Fruit fly (Drosophila melanogaster) S2 (cell line): Measurements from ENCODE around the gene Sgs3.

Experiments
- CG8478 ChIP-seq: fragments of >200 bp; optimal IDR thresholded peaks from 2 replicates; lab custom pipeline; 2018
- CTCF ChIP-seq, 2 experiments: fragments of >200 bp; optimal IDR thresholded peaks; 2 replicates each; lab custom pipeline; 2018

The Sgs3 gene

DNA sequence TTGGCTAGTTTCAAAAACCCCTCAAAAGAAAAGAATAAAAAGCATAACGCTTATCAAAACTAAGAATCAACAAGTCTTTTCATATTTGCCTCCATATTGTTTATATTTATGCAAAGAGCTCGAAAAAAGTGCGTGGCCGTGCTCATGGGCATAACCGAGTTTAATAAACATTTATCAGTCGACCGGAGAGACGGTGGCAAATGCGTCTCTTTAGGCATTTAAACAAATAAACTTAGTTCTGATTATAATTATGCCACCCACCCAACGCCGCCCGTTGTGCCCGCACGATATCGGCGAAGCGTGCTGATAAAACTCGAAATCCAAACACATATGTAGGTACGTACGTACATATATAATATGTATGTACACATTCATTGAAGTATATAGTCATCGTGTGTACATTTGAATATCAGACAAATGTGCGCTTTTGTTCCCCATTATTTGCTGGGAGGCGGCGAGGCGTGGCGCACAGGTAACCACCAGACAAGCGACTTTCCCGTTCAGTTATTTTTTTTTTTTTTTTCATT lies 16.4 kb downstream of the Sgs3 start:
- no peak for TF ChIP-seq CG8478 (lab: Kevin White, UChicago)
- no peak for TF ChIP-seq CTCF (optimal IDR thresholded peaks at IDR 0.05; lab: Kevin White, UChicago)

DNA sequence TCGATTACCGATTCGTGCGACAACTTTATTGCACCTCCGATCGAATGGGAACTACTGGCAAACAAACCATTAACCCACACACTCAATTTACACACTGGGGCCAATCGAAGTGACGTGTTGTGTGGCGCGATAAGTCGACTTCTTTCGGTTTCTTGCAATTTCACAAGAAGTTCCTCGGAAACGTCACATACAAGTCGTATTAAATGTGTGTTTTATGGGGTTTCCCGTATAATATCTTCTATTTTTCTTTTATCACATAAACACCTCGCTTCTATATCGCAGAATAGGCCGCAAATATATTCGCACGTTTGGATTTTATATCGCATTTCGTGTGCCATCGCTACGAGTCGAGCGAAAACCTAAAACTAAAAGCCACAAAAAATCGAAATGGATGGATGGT lies 17.7 kb downstream of the Sgs3 start:
- TF ChIP-seq CTCF (optimal IDR thresholded peaks at IDR 0.05; lab: Kevin White, UChicago), result no peak
- no peak for TF ChIP-seq CG8478 (lab: Kevin White, UChicago)

DNA sequence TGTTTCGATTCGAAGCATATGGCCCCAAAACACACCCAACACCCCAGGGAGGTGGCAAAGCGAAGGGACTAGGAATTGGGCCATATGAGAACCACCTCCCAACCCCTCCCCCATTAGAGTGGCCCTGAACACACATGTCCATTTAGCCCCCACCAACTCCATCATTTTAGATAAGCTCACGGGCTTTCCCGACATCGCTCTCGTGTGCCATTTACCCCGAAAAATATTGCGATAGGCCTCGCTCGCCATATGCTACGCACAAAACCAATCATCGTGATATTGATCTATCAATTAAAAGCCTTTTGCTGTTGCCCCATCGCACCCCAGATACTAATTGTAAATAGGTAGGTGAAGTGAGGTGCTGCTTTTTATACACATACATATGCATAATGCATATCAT lies 18.3 kb downstream of the Sgs3 start:
- TF ChIP-seq CG8478 (lab: Kevin White, UChicago) (no peak), CTCF (optimal IDR thresholded peaks at IDR 0.05; lab: Kevin White, UChicago) (no peak)

DNA sequence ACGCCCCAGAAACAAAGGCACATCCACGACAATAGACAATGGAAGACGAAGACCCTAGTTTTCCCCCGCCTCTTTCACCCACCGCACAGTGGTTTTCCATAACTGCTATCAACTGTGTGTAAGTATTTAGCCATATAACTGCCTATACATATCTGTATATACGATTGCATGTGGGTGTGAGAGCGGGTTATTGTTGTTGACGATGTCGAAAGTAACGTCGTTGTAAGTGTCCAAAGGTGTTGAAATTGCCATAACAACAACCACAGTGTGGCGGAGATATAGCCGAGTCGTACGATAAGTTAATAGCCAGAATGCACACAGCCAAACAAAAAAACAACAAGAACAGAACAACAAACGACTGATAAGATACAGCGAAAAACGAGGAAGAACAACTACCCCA lies 19.3 kb downstream of the Sgs3 start:
- TF ChIP-seq CG8478 (lab: Kevin White, UChicago) (no peak), CTCF (optimal IDR thresholded peaks at IDR 0.05; lab: Kevin White, UChicago) (no peak)

DNA sequence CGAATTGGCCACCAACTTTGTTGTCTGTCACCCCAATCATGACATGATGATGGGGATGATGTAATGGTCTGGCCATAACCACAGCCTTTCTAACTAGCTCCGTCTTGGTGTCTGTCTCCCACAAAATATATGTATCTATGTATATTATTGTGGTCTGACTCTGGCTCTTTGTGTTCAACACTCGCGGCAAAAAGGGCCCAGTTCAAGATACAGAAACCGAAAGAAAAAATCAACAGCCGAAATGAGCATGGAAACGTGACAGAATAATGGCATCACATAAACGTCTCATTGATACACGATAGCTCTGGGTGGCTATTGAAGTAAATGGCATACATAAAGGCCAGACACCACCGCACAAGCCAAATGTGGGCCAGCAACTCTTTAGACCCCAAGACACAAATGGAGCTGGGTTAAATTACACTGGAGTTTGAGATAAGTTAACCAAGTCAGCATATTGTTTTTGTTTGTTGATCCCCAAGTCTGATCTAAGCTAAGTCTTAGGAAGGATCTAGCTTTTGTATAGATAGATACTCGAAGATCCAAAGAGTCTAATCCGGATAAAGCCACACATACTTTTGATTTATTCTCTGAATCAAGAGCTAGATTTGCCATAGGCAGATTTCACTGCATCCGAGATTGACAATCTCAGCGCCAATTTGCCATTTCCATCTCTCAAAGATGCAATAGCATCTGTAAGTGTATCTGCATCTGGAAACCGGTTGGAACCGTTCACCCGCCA lies 20.1 kb downstream of the Sgs3 start:
- TF ChIP-seq CG8478 (lab: Kevin White, UChicago) (no peak), CTCF (optimal IDR thresholded peaks at IDR 0.05; lab: Kevin White, UChicago) (no peak)

DNA sequence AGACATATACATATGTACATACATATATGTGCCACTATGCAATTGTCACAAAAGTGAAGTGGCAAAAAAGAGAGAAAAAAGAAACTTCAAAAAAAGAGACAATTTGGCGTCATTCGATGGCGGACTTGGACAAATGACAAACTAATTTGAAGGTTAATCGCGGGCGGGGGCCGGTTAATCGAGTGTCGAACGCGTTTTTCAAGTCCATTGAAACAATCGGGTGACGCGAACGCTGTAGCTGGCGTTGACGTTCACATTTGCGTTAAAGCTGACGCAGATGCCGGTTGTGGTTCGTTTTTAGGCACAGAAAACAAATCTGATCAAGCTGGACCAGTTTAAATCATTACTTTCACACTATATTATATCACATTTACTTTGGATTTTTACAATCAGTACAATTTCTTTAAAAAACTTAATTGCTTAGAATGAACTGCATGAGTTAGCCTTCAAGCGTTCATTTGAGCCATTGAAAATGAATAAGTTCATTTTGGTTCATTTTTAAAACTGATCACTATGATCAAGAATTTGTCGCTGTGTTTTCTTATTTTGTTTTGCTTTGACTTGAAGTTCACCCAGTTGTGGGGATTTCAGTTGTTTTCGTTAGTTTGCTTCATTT lies 21.8 kb downstream of the Sgs3 start:
- TF ChIP-seq CG8478 (lab: Kevin White, UChicago) (no peak), CTCF (optimal IDR thresholded peaks at IDR 0.05; lab: Kevin White, UChicago) (no peak)

DNA sequence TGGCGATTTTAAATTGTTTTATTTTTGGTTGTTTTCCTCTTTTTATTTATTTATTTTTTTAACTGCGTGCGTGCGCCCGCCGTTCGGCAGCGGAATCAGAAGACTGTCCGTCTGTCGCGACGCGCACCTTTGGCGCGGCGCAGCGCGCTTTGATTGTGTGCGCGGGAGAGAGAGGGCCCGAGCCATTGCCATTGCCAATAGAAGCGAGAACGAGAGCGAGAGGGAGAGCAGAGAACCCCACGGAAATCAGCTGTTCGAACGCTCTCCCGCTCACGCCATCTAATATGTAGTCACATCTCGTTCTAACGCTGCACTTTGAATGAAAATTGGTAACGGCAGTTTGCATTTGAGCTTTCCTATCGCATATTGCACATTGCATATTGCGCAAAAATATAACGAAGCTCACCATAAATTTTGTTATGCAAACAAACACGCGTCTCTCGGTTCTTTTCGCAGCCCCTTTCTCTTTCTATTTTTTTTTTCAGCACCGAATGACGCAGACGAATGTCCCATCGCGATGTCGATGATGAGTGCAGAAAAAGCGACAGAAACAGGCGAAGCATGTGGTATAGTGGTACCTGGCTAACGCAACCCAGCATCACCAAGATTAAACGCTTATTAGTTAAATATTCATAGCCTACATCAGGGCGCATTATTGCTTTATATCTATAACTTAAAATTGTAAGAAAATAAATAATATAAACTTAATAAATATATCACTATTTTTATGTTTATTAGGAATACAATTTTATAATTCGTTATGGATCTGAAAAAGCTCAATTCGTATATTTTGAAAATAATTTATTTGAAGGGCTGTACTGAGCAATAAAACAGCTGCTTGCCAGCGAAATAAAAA lies 22.6 kb downstream of the Sgs3 start:
- TF ChIP-seq CTCF (optimal IDR thresholded peaks at IDR 0.05; lab: Kevin White, UChicago), result no peak
- TF ChIP-seq CG8478 (lab: Kevin White, UChicago), result no peak

DNA sequence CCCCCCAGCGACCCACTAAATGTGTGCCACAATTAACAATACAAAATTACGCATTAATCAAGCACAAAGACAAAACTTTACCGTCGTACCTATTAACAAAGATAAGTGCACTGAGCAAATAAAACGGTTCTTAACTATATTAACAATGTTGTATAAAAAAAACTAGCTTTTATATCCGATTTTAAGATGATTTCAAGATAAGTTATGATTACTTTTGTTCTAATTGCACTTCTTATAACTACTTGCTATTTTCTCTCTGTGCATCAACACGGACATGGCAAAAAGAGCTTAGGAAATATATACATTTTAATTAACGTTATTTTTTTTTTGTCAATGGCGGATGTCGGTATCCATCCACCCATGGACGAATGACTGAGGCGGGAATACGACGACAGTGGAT lies 24.1 kb downstream of the Sgs3 start:
- TF ChIP-seq CG8478 (lab: Kevin White, UChicago), result no peak

DNA sequence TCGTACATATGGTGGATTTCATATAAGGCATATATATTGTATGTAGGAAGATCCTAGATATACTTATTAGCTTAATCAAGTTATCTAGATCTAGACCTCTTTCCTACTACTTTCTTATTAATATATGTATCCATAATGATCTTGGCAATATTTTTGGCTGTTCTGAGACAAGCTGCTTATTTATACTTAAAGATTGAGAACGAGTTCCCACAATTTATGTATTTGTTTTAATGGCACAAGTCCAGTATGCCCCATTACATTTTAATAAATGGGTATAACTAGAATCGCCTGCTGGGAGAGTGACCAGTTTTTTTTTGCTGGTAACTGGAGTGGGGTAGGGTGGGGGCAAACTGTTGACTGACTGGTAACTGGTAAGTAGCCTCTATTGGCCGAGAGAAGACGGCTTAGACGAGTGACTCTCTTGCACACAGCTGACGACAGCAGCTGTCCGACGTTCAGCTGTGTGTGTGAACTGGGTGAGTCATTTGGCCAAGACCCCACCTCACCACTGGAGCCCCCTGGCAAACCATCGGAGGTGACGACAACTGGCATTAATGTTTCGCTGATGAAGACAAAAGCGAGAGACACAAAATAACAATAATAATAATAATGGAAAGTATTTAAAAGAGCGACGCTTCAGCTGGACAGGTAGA lies 24.9 kb downstream of the Sgs3 start:
- no peak for TF ChIP-seq CTCF (optimal IDR thresholded peaks at IDR 0.05; lab: Kevin White, UChicago)
- TF ChIP-seq CG8478 (lab: Kevin White, UChicago), result no peak

DNA sequence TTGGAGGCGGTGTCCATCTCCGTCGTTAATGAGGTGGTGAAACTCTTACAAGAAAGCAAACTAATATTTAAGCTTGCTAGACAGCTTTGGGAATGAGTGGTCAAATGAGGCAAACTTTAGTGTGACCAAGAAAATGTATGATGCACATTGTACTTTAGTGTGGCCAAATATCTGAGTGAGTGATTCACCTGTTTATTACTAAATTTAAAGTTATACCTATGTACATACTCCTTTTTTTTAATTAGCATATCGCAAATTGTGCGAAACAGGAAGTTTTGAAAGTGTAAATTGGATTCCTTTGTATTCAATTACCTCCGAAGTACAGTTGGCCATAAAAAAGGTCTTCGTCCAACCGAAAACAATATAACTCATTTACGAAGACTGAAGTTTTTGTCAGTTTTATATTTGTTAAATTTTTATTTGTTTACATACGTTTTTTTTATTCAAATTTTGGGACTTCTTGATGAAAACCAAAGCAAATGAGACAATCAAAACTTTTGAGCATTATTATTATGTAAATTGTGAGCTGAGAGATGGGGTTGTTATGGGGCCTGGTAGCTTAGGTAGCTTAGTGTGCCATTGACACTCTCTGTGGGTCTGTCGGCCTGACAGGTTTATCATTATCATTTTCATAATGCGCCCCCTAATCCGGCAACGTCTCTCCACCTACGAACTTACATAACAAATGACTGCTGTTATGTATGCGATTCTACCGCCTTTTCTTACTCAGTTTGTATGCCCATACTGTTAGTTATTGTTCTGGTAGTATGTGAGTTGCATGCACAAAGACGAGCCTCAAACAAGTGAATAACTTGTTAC lies 27.7 kb downstream of the Sgs3 start:
- TF ChIP-seq CG8478 (lab: Kevin White, UChicago), result no peak
- TF ChIP-seq CTCF (optimal IDR thresholded peaks at IDR 0.05; lab: Kevin White, UChicago), result no peak

DNA sequence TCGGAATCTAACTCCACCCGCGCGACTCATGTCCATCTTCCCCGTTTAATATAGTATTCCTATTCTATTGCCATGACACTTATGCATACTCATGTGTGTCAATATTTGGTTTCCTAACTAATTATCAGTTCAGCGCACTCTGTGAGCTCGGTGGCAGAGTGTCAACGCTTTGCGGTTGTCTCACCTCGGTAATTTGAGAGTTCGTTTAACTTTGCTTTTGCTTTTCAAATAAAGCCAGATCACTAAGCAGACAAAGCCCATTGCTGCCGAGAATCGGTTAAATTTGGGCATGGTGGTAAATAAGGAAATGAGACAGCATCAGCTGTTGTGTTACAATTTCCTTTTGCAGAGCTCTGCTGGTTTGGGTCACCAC lies 28.3 kb downstream of the Sgs3 start:
- TF ChIP-seq CG8478 (lab: Kevin White, UChicago) (no peak), CTCF (optimal IDR thresholded peaks at IDR 0.05; lab: Kevin White, UChicago) (no peak)

DNA sequence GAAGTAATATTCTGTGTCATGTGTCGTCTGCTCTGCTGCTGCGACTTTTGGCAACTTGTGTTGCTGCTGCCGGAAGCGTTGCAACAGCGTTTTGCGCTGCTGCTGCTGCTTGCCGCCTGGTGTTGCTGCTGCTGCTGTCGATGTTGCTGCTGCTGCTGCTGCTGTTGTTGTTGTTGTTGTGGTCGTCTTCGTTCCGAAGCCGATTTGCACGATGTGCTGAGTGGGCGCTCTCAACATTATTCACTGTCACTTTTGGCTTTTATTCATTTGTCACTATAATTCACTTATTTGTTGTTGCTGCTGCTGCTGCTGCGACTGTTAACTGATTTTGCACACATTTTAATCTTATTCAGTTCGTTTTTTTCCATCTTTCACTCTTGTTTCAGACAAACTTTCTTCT lies 30.4 kb downstream of the Sgs3 start:
- no peak for TF ChIP-seq CG8478 (lab: Kevin White, UChicago)
- TF ChIP-seq CTCF (optimal IDR thresholded peaks at IDR 0.05; lab: Kevin White, UChicago), result no peak

DNA sequence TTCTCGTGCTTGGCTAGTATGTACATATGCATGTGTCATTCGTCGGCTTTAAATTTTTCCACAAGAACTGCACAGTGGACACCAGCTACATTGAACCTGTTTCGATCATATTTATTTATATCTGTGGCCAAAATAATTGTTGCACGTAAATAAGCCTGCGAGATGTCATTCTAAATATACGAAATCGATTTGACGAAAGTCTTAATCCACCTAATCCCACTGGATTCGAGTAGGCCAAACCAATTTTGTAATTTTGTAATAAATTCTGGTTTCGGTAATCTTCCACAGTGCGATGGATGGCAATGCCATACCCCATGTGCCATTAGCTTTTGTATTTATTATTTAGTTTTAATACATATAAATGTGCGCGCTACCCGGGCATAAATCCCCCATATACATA lies 30.9 kb downstream of the Sgs3 start:
- TF ChIP-seq CTCF (optimal IDR thresholded peaks at IDR 0.05; lab: Kevin White, UChicago) (no peak), CG8478 (lab: Kevin White, UChicago) (no peak)
